Fruit fly (Drosophila melanogaster) whole organism, embryonic: Measurements from ENCODE around the gene CG7903.

Experiments
- CG11695 ChIP-seq: fragments of 200-800 bp; sonication (Bioruptor generic); IDR thresholded peaks from 3 replicates; pipeline ENCODE4 v1.3.6; 2022; ENCODE audit warnings: missing biosample characterization, missing genetic modification characterization
- CG16779 ChIP-seq: fragments of 200-800 bp; sonication (Bioruptor generic); IDR thresholded peaks from 2 replicates; pipeline ENCODE4 v1.3.6; 2022; ENCODE audit warnings: missing biosample characterization, missing genetic modification characterization
- CG4820 ChIP-seq: fragments of 200-800 bp; sonication (Bioruptor generic); optimal IDR thresholded peaks from 3 replicates; lab custom pipeline; 2016; ENCODE audit warnings: missing biosample characterization, missing genetic modification characterization
- CG6854 ChIP-seq: fragments of 200-800 bp; sonication (Bioruptor generic); optimal IDR thresholded peaks from 3 replicates; lab custom pipeline; 2017; ENCODE audit warnings: missing biosample characterization, mild to moderate bottlenecking, missing genetic modification characterization
- CTCF ChIP-seq: fragments of 200-800 bp; sonication (Bioruptor generic); optimal IDR thresholded peaks from 2 replicates; lab custom pipeline; 2017; ENCODE audit warnings: missing biosample characterization, mild to moderate bottlenecking, missing genetic modification characterization, moderate library complexity
- E2f1 ChIP-seq: fragments of 200-800 bp; sonication (Bioruptor generic); IDR thresholded peaks from 2 replicates; pipeline ENCODE4 v1.3.6; 2022; ENCODE audit warnings: missing biosample characterization, missing genetic modification characterization
- MBD-R2 ChIP-seq: fragments of 200-800 bp; sonication (Bioruptor generic); IDR thresholded peaks from 2 replicates; pipeline ENCODE4 v1.3.6; 2022; ENCODE audit warnings: missing biosample characterization, missing genetic modification characterization
- NK7.1 ChIP-seq: fragments of 200-800 bp; sonication (Bioruptor generic); optimal IDR thresholded peaks from 3 replicates; lab custom pipeline; 2016; ENCODE audit warnings: missing biosample characterization, missing genetic modification characterization
- cato ChIP-seq: fragments of 200-800 bp; sonication (Bioruptor generic); optimal IDR thresholded peaks from 2 replicates; lab custom pipeline; 2016; ENCODE audit warnings: missing biosample characterization, missing genetic modification characterization, borderline replicate concordance
- dpn ChIP-seq, 2 experiments: fragments of 200-800 bp; sonication (Bioruptor generic); optimal IDR thresholded peaks; 3 replicates each; lab custom pipeline; 2016; ENCODE audit warnings: missing biosample characterization in 2 of 2, missing genetic modification characterization in 2 of 2
- odd ChIP-seq: fragments of 200-800 bp; sonication (Bioruptor generic); optimal IDR thresholded peaks from 2 replicates; lab custom pipeline; 2017; ENCODE audit warnings: missing biosample characterization, mild to moderate bottlenecking, missing genetic modification characterization
- pnt ChIP-seq: fragments of 200-800 bp; sonication (Bioruptor generic); optimal IDR thresholded peaks from 3 replicates; lab custom pipeline; 2016; ENCODE audit warnings: missing biosample characterization, missing genetic modification characterization
- sens-2 ChIP-seq: fragments of 200-800 bp; sonication (Bioruptor generic); IDR thresholded peaks from 2 replicates; pipeline ENCODE4 v1.3.6; 2022; ENCODE audit warnings: missing biosample characterization, missing genetic modification characterization
- zen ChIP-seq: fragments of 200-800 bp; sonication (Bioruptor generic); optimal IDR thresholded peaks from 3 replicates; lab custom pipeline; 2018; ENCODE audit warnings: missing biosample characterization, mild to moderate bottlenecking, missing genetic modification characterization, moderate library complexity

- TF ChIP-seq CG4820 (GFP tag; lab: Kevin White, UChicago) (no peak), CG11695 (GFP tag; lab: Robert Waterston, UW) (no peak), pnt (GFP tag; lab: Kevin White, UChicago) (no peak), CG6854 (no peak), dpn (GFP tag; optimal IDR thresholded peaks at IDR 0.05; lab: Kevin White, UChicago) (no peak), odd (GFP tag; lab: Kevin White, UChicago) (no peak), MBD-R2 (GFP tag; lab: Robert Waterston, UW) (no peak), sens-2 (GFP tag; lab: Robert Waterston, UW) (no peak), CTCF (GFP tag; lab: Kevin White, UChicago) (no peak), CG16779 (GFP tag; lab: Robert Waterston, UW) (no peak), E2f1 (no peak), NK7.1 (GFP tag; lab: Kevin White, UChicago) (no peak), cato (GFP tag; lab: Kevin White, UChicago) (no peak), zen (tag; lab: Kevin White, UChicago) (no peak)
These were observed 37.2 kb upstream of the CG7903 start for dm6 chr3R:30032281-30032680.
